Fruit fly (Drosophila melanogaster) Kc167 (cell line): ENCODE results near the gene CG4004.

Experiments
- Sin3A ChIP-seq: fragments of >200 bp; optimal IDR thresholded peaks from 2 replicates; lab custom pipeline; 2018; ENCODE audit warnings: missing external identifiers
- psq ChIP-seq: fragments of >200 bp; optimal IDR thresholded peaks from 2 replicates; lab custom pipeline; 2017; ENCODE audit warnings: missing external identifiers

- TF ChIP-seq Sin3A (no peak), psq (lab: Kevin White, UChicago) (no peak)
Measured at dm6 chrX:12731077-12731476, 12.9 kb upstream of the CG4004 start.
